Worm (Caenorhabditis elegans) whole organism, L4 larva: ENCODE measurements around the gene F35H10.5.

Experiments
- Y75B8A.6 ChIP-seq: fragments of 200-800 bp; sonication (Bioruptor generic); IDR thresholded peaks from 2 replicates; pipeline ENCODE4 v1.3.6; 2022; ENCODE audit warnings: missing genetic modification reagents, missing genetic modification characterization, missing compliant biosample characterization
- ZK337.2 ChIP-seq: fragments of 200-800 bp; sonication (Bioruptor generic); IDR thresholded peaks from 2 replicates; pipeline ENCODE4 v1.3.6; 2022; ENCODE audit warnings: missing genetic modification reagents, missing genetic modification characterization, missing compliant biosample characterization
- ZK546.5 ChIP-seq, 2 experiments: sonication (generic microtip); optimal IDR thresholded peaks; 2 replicates each; lab custom pipeline; 2017; ENCODE audit warnings: missing biosample characterization in 2 of 2, missing genetic modification characterization in 2 of 2
- ceh-20 ChIP-seq: fragments of 200-800 bp; sonication (Bioruptor generic); IDR thresholded peaks from 2 replicates; pipeline ENCODE4 v1.3.6; 2022; ENCODE audit warnings: missing genetic modification reagents, missing genetic modification characterization, missing compliant biosample characterization
- ceh-28 ChIP-seq: fragments of 150-350 bp; optimal IDR thresholded peaks from 2 replicates; lab custom pipeline; 2014; ENCODE audit warnings: missing biosample characterization, missing genetic modification reagents, missing genetic modification characterization
- ceh-82 ChIP-seq: sonication (generic microtip); optimal IDR thresholded peaks from 2 replicates; lab custom pipeline; 2017; ENCODE audit warnings: missing biosample characterization, missing genetic modification characterization
- cey-2 ChIP-seq: sonication (generic microtip); optimal IDR thresholded peaks from 3 replicates; lab custom pipeline; 2017; ENCODE audit warnings: missing genetic modification characterization, mild to moderate bottlenecking, missing compliant biosample characterization, antibody characterized with exemption, borderline replicate concordance; ENCODE audit not compliant: insufficient read depth
- daf-19 ChIP-seq: fragments of 200-800 bp; sonication (Bioruptor generic); conservative IDR thresholded peaks from 2 replicates; pipeline ENCODE4 v1.3.6; 2022; ENCODE audit warnings: missing genetic modification characterization, missing compliant biosample characterization
- dpl-1 ChIP-seq: fragments of 150-350 bp; optimal IDR thresholded peaks from 2 replicates; lab custom pipeline; 2014; ENCODE audit warnings: missing biosample characterization, missing genetic modification reagents, missing genetic modification characterization
- egl-27 ChIP-seq: sonication (generic microtip); optimal IDR thresholded peaks from 3 replicates; lab custom pipeline; 2017; ENCODE audit warnings: missing biosample characterization, missing genetic modification reagents, missing genetic modification characterization
- hif-1 ChIP-seq, 2 experiments: sonication (generic microtip); optimal IDR thresholded peaks; 2 replicates each; lab custom pipeline; 2016 to 2017; ENCODE audit warnings: missing compliant biosample characterization in 2 of 2, missing genetic modification characterization in 2 of 2, missing genetic modification reagents in 2 of 2, missing genotype in 2 of 2, mild to moderate bottlenecking in 1 of 2
- hlh-11 ChIP-seq: fragments of 200-800 bp; sonication (Bioruptor generic); optimal IDR thresholded peaks from 2 replicates; lab custom pipeline; 2018; ENCODE audit warnings: mild to moderate bottlenecking, missing genetic modification characterization, missing compliant biosample characterization
- hmg-1.1 ChIP-seq: fragments of 200-800 bp; sonication (Bioruptor generic); IDR thresholded peaks from 2 replicates; pipeline ENCODE4 v1.3.6; 2022; ENCODE audit warnings: missing genetic modification reagents, missing genetic modification characterization, missing compliant biosample characterization
- madf-5 ChIP-seq, 2 experiments: fragments of 200-800 bp; sonication (Bioruptor generic); IDR thresholded peaks; 2 replicates each; pipeline ENCODE4 v1.3.6; 2022; ENCODE audit warnings: missing compliant biosample characterization in 2 of 2, missing genetic modification characterization in 2 of 2
- mdl-1 ChIP-seq, 2 experiments: fragments of 150-350 bp in 1 of 2; sonication (generic microtip) in 1 of 2; optimal IDR thresholded peaks; 2 replicates each; lab custom pipeline; 2014 to 2017; ENCODE audit warnings: missing biosample characterization in 2 of 2, missing genetic modification characterization in 2 of 2
- mdt-29 ChIP-seq: fragments of 200-800 bp; sonication (Bioruptor generic); IDR thresholded peaks from 2 replicates; pipeline ENCODE4 v1.3.6; 2022; ENCODE audit warnings: missing genetic modification reagents, missing genetic modification characterization, missing compliant biosample characterization
- mep-1 ChIP-seq: fragments of 150-350 bp; sonication (generic microtip); optimal IDR thresholded peaks from 3 replicates; lab custom pipeline; 2014; ENCODE audit warnings: missing biosample characterization, missing genetic modification characterization
- mxl-3 ChIP-seq: fragments of 200-800 bp; sonication (Bioruptor generic); optimal IDR thresholded peaks from 2 replicates; lab custom pipeline; 2018; ENCODE audit warnings: mild to moderate bottlenecking, missing genetic modification characterization, missing compliant biosample characterization
- nhr-11 ChIP-seq: fragments of 150-350 bp; optimal IDR thresholded peaks from 2 replicates; lab custom pipeline; 2014; ENCODE audit warnings: missing biosample characterization, missing genetic modification characterization
- nhr-25 ChIP-seq: sonication (generic microtip); optimal IDR thresholded peaks from 2 replicates; lab custom pipeline; 2017; ENCODE audit warnings: missing genetic modification characterization, mild to moderate bottlenecking, missing compliant biosample characterization, antibody characterized with exemption, moderate library complexity, borderline replicate concordance; ENCODE audit not compliant: insufficient read depth
- nhr-28 ChIP-seq: fragments of 150-350 bp; optimal IDR thresholded peaks from 2 replicates; lab custom pipeline; 2014; ENCODE audit warnings: missing biosample characterization, missing genetic modification characterization
- nhr-48 ChIP-seq: sonication (generic microtip); optimal IDR thresholded peaks from 2 replicates; lab custom pipeline; 2016; ENCODE audit warnings: mild to moderate bottlenecking, missing genetic modification characterization, missing compliant biosample characterization
- nhr-76 ChIP-seq: fragments of 150-350 bp; optimal IDR thresholded peaks from 2 replicates; lab custom pipeline; 2014; ENCODE audit warnings: missing biosample characterization, missing genetic modification characterization
- pha-4 ChIP-seq, 2 experiments: fragments of 150-350 bp in 1 of 2; fragments of 200-800 bp in 1 of 2; sonication (Bioruptor generic) in 1 of 2; IDR thresholded peaks in 1 of 2; optimal IDR thresholded peaks in 1 of 2; 2 replicates each; pipeline versions ENCODE4 v1.3.6 to Lab custom; 2014 to 2022; ENCODE audit warnings: missing genetic modification characterization in 2 of 2, missing genetic modification reagents in 2 of 2, missing biosample characterization in 1 of 2, missing compliant biosample characterization in 1 of 2
- saeg-2 ChIP-seq: fragments of 200-800 bp; sonication (Bioruptor generic); IDR thresholded peaks from 2 replicates; pipeline ENCODE4 v1.3.6; 2022; ENCODE audit warnings: missing genetic modification reagents, missing genetic modification characterization, missing compliant biosample characterization
- sdz-12 ChIP-seq: fragments of 200-800 bp; sonication (Bioruptor generic); optimal IDR thresholded peaks from 2 replicates; lab custom pipeline; 2018; ENCODE audit warnings: mild to moderate bottlenecking, missing genetic modification characterization, missing compliant biosample characterization
- tag-97 ChIP-seq: fragments of 200-800 bp; sonication (Bioruptor generic); IDR thresholded peaks from 2 replicates; pipeline ENCODE4 v1.3.6; 2022; ENCODE audit warnings: missing genetic modification characterization, missing compliant biosample characterization
- unc-62 ChIP-seq, 3 experiments: fragments of 150-350 bp in 1 of 3; sonication (generic microtip); optimal IDR thresholded peaks in 2 of 3; peaks in 1 of 3; 1 replicate in 1 of 3; 2 replicates in 2 of 3; lab custom pipeline; 2014 to 2017; ENCODE audit warnings: missing biosample characterization in 3 of 3, missing genetic modification characterization in 3 of 3, missing genetic modification reagents in 3 of 3, missing genotype in 1 of 3
- zfp-2 ChIP-seq: sonication (generic microtip); optimal IDR thresholded peaks from 2 replicates; lab custom pipeline; 2016; ENCODE audit warnings: mild to moderate bottlenecking, missing genetic modification characterization, missing compliant biosample characterization
- zfp-3 ChIP-seq: fragments of 200-800 bp; sonication (Bioruptor generic); conservative IDR thresholded peaks from 2 replicates; pipeline ENCODE4 v1.3.6; 2022; ENCODE audit warnings: missing genetic modification reagents, missing genetic modification characterization, missing compliant biosample characterization
- zip-11 ChIP-seq: fragments of 200-800 bp; sonication (Bioruptor generic); IDR thresholded peaks from 2 replicates; pipeline ENCODE4 v1.3.6; 2022; ENCODE audit warnings: missing genetic modification characterization, missing compliant biosample characterization
- ztf-11 ChIP-seq: fragments of 150-350 bp; optimal IDR thresholded peaks from 2 replicates; lab custom pipeline; 2014; ENCODE audit warnings: missing biosample characterization, missing genetic modification characterization

F35H10.5 gene

ce11 chrIV:8294650-8295049, 5.9 kb upstream of the F35H10.5 start, which contains the start of gene tbce-1:
Gene tbce-1, plus strand, starts transcription at chrIV:8294690.
- TF ChIP-seq zfp-3 (GFP tag; lab: Robert Waterston, UW) (0 out of 2 replicates have a peak, but pooled peaks have one; percentile 62), tag-97 (no peak)

DNA sequence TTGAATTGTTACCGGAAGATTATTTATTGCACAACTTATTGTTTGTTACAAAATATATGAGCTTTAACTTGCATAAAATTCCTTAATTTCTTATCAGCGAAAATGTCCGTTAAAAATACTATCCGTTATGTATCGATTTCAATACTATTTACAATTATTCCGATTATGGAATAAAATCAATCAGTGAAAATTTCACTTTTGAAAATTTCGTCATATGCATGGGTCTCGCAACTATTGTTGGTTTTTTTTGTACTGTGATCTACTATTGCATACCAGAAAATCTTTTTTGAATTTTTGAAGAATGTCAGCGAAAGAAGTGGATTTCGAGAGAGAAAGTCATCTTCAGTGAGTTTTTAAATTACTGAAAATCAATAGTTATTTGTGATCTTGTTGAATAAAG, 3.4 kb upstream of the F35H10.5 start, which contains the start of gene nprl-3:
Gene nprl-3, plus strand, starts transcription at position 301 of the 400 bp plus-strand sequence.
- TF ChIP-seq ceh-82 (tag; lab: Kevin White, UChicago) (no peak), nhr-76 (tag; lab: Kevin White, UChicago) (no peak), mdt-29 (GFP tag; lab: Robert Waterston, UW) (no peak), nhr-25 (tag; lab: Kevin White, UChicago) (no peak), hif-1 (tag; optimal IDR thresholded peaks at IDR 0.05; lab: Kevin White, UChicago) (no peak)

- TF ChIP-seq ceh-28 (no peak), dpl-1 (GFP tag; lab: Kevin White, UChicago) (no peak), sdz-12 (GFP tag; lab: Kevin White, UChicago) (no peak), madf-5 (GFP tag; IDR thresholded peaks at IDR 0.05; lab: Robert Waterston, UW) (no peak), nhr-28 (tag; lab: Kevin White, UChicago) (no peak), zfp-2 (tag; lab: Kevin White, UChicago) (no peak), ZK546.5 (tag; optimal IDR thresholded peaks at IDR 0.05; lab: Kevin White, UChicago) (no peak), ceh-20 (no peak), daf-19 (no peak), ZK337.2 (no peak)
Measured at ce11 chrIV:8299636-8300035, 932 bp upstream of the F35H10.5 start, which contains the start of gene F35H10.6. Gene F35H10.6, plus strand, starts transcription at chrIV:8299936.

ce11 chrIV:8301925-8302324, 1.4 kb downstream of the F35H10.5 start:
- TF ChIP-seq nhr-28 (tag; lab: Kevin White, UChicago), result peak; percentile 93
- peak; percentile 12 for TF ChIP-seq nhr-11 (tag; lab: Kevin White, UChicago)
- no peak for TF ChIP-seq saeg-2 (GFP tag; lab: Robert Waterston, UW)
- peak; percentile 62 for TF ChIP-seq mxl-3
- no peak for TF ChIP-seq ztf-11 (tag; lab: Kevin White, UChicago)
- peak; percentile 78 for TF ChIP-seq nhr-25 (tag; lab: Kevin White, UChicago)
- TF ChIP-seq hlh-11, result peak; percentile 41
- TF ChIP-seq mep-1 (tag; lab: Kevin White, UChicago), result peak; percentile 57
- TF ChIP-seq mdl-1 (tag; optimal IDR thresholded peaks at IDR 0.05; lab: Kevin White, UChicago), result peak in 1 of 2 experiments; percentile 62
- peak in 1 of 2 experiments; percentile 88 for TF ChIP-seq unc-62 (GFP tag; optimal IDR thresholded peaks at IDR 0.05 in 1 of 2; lab: Kevin White, UChicago)
- TF ChIP-seq unc-62 (tag; optimal IDR thresholded peaks at IDR 0.05; lab: Kevin White, UChicago), result no peak

DNA sequence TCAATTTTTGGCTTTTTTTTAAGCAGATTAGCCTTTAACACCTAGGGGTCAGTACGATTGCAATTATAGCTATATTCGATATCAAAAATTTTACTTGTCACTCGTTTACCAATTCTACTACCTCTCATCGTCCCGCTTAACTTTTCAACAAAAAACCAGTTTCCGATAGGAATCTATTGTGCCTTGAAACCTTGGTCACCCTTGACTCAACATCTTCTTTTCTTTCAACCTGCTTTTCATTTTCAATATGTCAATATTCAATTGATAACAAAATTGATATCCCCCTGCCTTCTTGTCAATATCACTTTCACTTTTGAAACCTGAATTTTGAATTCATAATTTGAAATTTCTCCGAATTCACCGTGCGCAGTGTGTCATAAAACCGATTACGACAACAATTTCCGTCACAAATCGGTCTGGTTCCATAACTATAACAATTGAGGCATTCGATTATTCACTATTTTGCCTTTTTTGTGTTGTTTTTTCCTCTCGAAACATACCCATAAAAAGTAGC, 2.1 kb downstream of the F35H10.5 start:
- TF ChIP-seq nhr-48 (tag; lab: Kevin White, UChicago), result no peak
- TF ChIP-seq unc-62 (GFP tag; optimal IDR thresholded peaks at IDR 0.05 in 1 of 2; lab: Kevin White, UChicago), result peak in 1 of 2 experiments; percentile 20
- no peak for TF ChIP-seq unc-62 (tag; optimal IDR thresholded peaks at IDR 0.05; lab: Kevin White, UChicago)
- TF ChIP-seq, all 104 proteins: peak for 1

ce11 chrIV:8303668-8304067, 3.1 kb downstream of the F35H10.5 start, which contains the start of gene vha-5:
Gene vha-5, plus strand, starts transcription at chrIV:8303968.
- TF ChIP-seq zip-11 (GFP tag; lab: Robert Waterston, UW), result no peak
- TF ChIP-seq Y75B8A.6 (GFP tag; lab: Robert Waterston, UW), result no peak
- TF ChIP-seq pha-4 (GFP tag; IDR thresholded peaks at IDR 0.05; lab: Robert Waterston, UW), result no peak
- TF ChIP-seq pha-4 (tag; optimal IDR thresholded peaks at IDR 0.05; lab: Kevin White, UChicago), result no peak
- TF ChIP-seq egl-27, result no peak
- no peak for TF ChIP-seq mdl-1 (tag; optimal IDR thresholded peaks at IDR 0.05; lab: Kevin White, UChicago)
- TF ChIP-seq hmg-1.1 (GFP tag; lab: Robert Waterston, UW), result no peak
- TF ChIP-seq mxl-3, result no peak
- no peak for TF ChIP-seq cey-2 (tag; lab: Kevin White, UChicago)
